Worm (Caenorhabditis elegans) whole organism, L2 larva: Measurements from ENCODE around the gene idpc-5.
A peak's percentile ranks its signal among the peaks of the same experiment; 100 is the strongest.

Source experiments
- F13H6.1 ChIP-seq: sonication (generic microtip); optimal IDR thresholded peaks from 2 replicates; lab custom pipeline; 2016; ENCODE audit warnings: missing genetic modification characterization, missing compliant biosample characterization
- R02D3.7 ChIP-seq: fragments of 150-350 bp; optimal IDR thresholded peaks from 2 replicates; lab custom pipeline; 2014; ENCODE audit warnings: missing biosample characterization, missing genetic modification characterization
- Y55F3AM.14 ChIP-seq: fragments of 200-800 bp; sonication (Bioruptor generic); optimal IDR thresholded peaks from 2 replicates; lab custom pipeline; 2018; ENCODE audit warnings: mild to moderate bottlenecking, missing genetic modification characterization, missing compliant biosample characterization
- ZK546.5 ChIP-seq: sonication (generic microtip); optimal IDR thresholded peaks from 2 replicates; lab custom pipeline; 2017; ENCODE audit warnings: missing biosample characterization, missing genetic modification characterization
- aly-2 ChIP-seq: fragments of 150-350 bp; optimal IDR thresholded peaks from 2 replicates; lab custom pipeline; 2014; ENCODE audit warnings: missing biosample characterization, missing genetic modification characterization
- ama-1 ChIP-seq: fragments of 150-350 bp; optimal IDR thresholded peaks from 2 replicates; lab custom pipeline; 2018; ENCODE audit warnings: inconsistent platforms
- blmp-1 ChIP-seq: sonication (generic microtip); optimal IDR thresholded peaks from 2 replicates; lab custom pipeline; 2017; ENCODE audit warnings: missing genetic modification characterization, mild to moderate bottlenecking, missing compliant biosample characterization, antibody characterized with exemption, moderate library complexity; ENCODE audit not compliant: insufficient read depth
- ceh-16 ChIP-seq: fragments of 150-350 bp; optimal IDR thresholded peaks from 2 replicates; lab custom pipeline; 2014; ENCODE audit warnings: missing biosample characterization, missing genetic modification characterization
- ceh-82 ChIP-seq: fragments of 150-350 bp; optimal IDR thresholded peaks from 2 replicates; lab custom pipeline; 2014; ENCODE audit warnings: missing biosample characterization, missing genetic modification characterization
- crh-2 ChIP-seq: sonication (generic microtip); optimal IDR thresholded peaks from 2 replicates; lab custom pipeline; 2017; ENCODE audit warnings: missing biosample characterization, missing genetic modification characterization
- dmd-4 ChIP-seq: sonication (generic microtip); optimal IDR thresholded peaks from 2 replicates; lab custom pipeline; 2017; ENCODE audit warnings: missing biosample characterization, missing genetic modification characterization
- egl-27 ChIP-seq: sonication (generic microtip); optimal IDR thresholded peaks from 3 replicates; lab custom pipeline; 2017; ENCODE audit warnings: missing biosample characterization, missing genetic modification reagents, missing genetic modification characterization
- elt-1 ChIP-seq: fragments of 150-350 bp; optimal IDR thresholded peaks from 2 replicates; lab custom pipeline; 2014; ENCODE audit warnings: missing biosample characterization, missing genetic modification characterization
- elt-3 ChIP-seq: sonication (generic microtip); optimal IDR thresholded peaks from 2 replicates; lab custom pipeline; 2017; ENCODE audit warnings: missing biosample characterization, missing genetic modification characterization
- fos-1 ChIP-seq: fragments of 150-350 bp; optimal IDR thresholded peaks from 2 replicates; lab custom pipeline; 2014; ENCODE audit warnings: missing biosample characterization, missing genetic modification characterization
- gmeb-1 ChIP-seq: fragments of 150-350 bp; optimal IDR thresholded peaks from 2 replicates; lab custom pipeline; 2014; ENCODE audit warnings: missing biosample characterization, missing genetic modification characterization
- lin-13 ChIP-seq: fragments of 150-350 bp; optimal IDR thresholded peaks from 2 replicates; lab custom pipeline; 2014; ENCODE audit warnings: missing biosample characterization, missing genetic modification reagents, missing genetic modification characterization
- lsy-2 ChIP-seq, 2 experiments: fragments of 150-350 bp in 1 of 2; sonication (generic microtip) in 1 of 2; optimal IDR thresholded peaks; 2 replicates each; lab custom pipeline; 2014 to 2017; ENCODE audit warnings: missing biosample characterization in 2 of 2, missing genetic modification characterization in 2 of 2
- mdl-1 ChIP-seq, 2 experiments: fragments of 150-350 bp in 1 of 2; sonication (generic microtip) in 1 of 2; optimal IDR thresholded peaks; 2 replicates each; lab custom pipeline; 2017; ENCODE audit warnings: missing biosample characterization in 2 of 2, missing genetic modification characterization in 2 of 2
- nhr-11 ChIP-seq: fragments of 150-350 bp; optimal IDR thresholded peaks from 2 replicates; lab custom pipeline; 2014; ENCODE audit warnings: missing biosample characterization, missing genetic modification characterization
- nhr-12 ChIP-seq: fragments of 150-350 bp; optimal IDR thresholded peaks from 2 replicates; lab custom pipeline; 2014; ENCODE audit warnings: missing biosample characterization, missing genetic modification characterization
- nhr-237 ChIP-seq: fragments of 150-350 bp; optimal IDR thresholded peaks from 2 replicates; lab custom pipeline; 2014; ENCODE audit warnings: missing biosample characterization, missing genetic modification characterization
- nhr-25 ChIP-seq: fragments of 150-350 bp; sonication (generic microtip); optimal IDR thresholded peaks from 3 replicates; lab custom pipeline; 2014; ENCODE audit warnings: missing biosample characterization, missing genetic modification characterization
- nhr-6 ChIP-seq: fragments of 150-350 bp; optimal IDR thresholded peaks from 2 replicates; lab custom pipeline; 2014; ENCODE audit warnings: missing biosample characterization, missing genetic modification characterization
- sem-4 ChIP-seq: fragments of 150-350 bp; optimal IDR thresholded peaks from 2 replicates; lab custom pipeline; 2014; ENCODE audit warnings: missing biosample characterization, missing genetic modification reagents, missing genetic modification characterization
- skn-1 ChIP-seq: sonication (generic microtip); optimal IDR thresholded peaks from 2 replicates; lab custom pipeline; 2017; ENCODE audit warnings: missing biosample characterization, missing genetic modification characterization
- sma-3 ChIP-seq: sonication (generic microtip); optimal IDR thresholded peaks from 2 replicates; lab custom pipeline; 2016; ENCODE audit warnings: missing genetic modification reagents, missing genetic modification characterization, missing compliant biosample characterization
- sma-9 ChIP-seq, 2 experiments: fragments of 150-350 bp in 1 of 2; sonication (generic microtip) in 1 of 2; optimal IDR thresholded peaks; 2 replicates each; lab custom pipeline; 2014 to 2016; ENCODE audit warnings: missing genetic modification characterization in 2 of 2, mild to moderate bottlenecking in 1 of 2, missing biosample characterization in 1 of 2, missing compliant biosample characterization in 1 of 2, missing genetic modification reagents in 1 of 2, moderate library complexity in 1 of 2
- snpc-4 ChIP-seq: fragments of 150-350 bp; optimal IDR thresholded peaks from 2 replicates; lab custom pipeline; 2014; ENCODE audit warnings: missing biosample characterization, missing genetic modification characterization
- unc-55 ChIP-seq: fragments of 150-350 bp; sonication (generic microtip); optimal IDR thresholded peaks from 3 replicates; lab custom pipeline; 2014; ENCODE audit warnings: missing biosample characterization, missing genetic modification reagents, missing genetic modification characterization
- zag-1 ChIP-seq: fragments of 150-350 bp; optimal IDR thresholded peaks from 2 replicates; lab custom pipeline; 2014; ENCODE audit warnings: missing biosample characterization, missing genetic modification characterization

The idpc-5 gene

DNA sequence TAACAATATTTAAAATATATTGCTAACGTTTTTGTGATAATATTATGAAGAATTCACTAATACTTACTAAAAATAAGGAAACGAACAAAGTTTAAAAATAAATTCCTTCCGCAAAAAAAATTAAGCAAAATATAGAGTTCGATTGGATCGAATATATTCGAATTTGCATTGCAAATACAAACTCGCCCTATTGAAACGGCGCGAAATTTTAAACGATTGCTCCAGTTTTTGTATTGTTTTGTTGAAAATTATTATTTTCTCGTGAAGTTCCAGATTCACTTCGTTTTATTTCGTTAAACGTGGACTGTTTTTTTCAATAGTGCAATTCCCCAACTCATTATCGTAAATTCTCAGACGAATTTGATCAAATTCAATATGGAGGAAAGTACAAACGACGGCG lies 22.8 kb upstream of the idpc-5 start, which contains the start of the genes atl-1 and hcp-2:
Gene atl-1, minus strand, starts transcription at position 89 of the 400 bp plus-strand sequence.
Gene hcp-2, plus strand, starts transcription at position 353 of the 400 bp plus-strand sequence.
- peak; percentile 45 for TF ChIP-seq gmeb-1
- TF ChIP-seq sma-9 (GFP tag; optimal IDR thresholded peaks at IDR 0.05; lab: Kevin White, UChicago): no peak
- TF ChIP-seq sma-9 (tag; optimal IDR thresholded peaks at IDR 0.05; lab: Kevin White, UChicago): no peak
- no peak for TF ChIP-seq aly-2 (tag; lab: Kevin White, UChicago)
- TF ChIP-seq ceh-16 (tag; lab: Kevin White, UChicago): no peak
- TF ChIP-seq nhr-25: no peak
- no peak for TF ChIP-seq nhr-237

DNA sequence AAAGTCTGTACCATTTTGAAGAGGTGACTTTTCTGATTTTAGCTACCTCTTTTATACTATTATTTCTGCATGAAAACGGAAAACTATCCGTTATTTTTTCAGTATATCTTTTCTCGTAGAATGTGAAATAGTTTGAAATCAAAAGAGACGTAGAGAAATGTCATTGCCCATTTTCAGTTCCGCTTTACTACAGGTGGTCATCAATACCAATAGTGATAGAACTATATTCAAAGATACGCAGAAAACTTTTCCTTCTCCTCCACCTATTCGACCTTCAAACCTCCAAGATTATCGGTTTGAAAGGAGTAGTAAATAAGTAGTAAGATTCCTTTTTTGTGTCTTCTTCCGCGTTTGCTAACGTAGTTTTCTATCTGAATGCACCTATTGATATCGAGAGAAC lies 10.6 kb upstream of the idpc-5 start, which contains the start of gene col-147:
Gene col-147, minus strand, starts transcription at position 26 of the 400 bp plus-strand sequence.
- TF ChIP-seq crh-2: peak; percentile 34
- no peak for TF ChIP-seq F13H6.1 (tag; lab: Kevin White, UChicago)
- peak; percentile 22 for TF ChIP-seq sma-3 (GFP tag; lab: Kevin White, UChicago)
- no peak for TF ChIP-seq nhr-6 (tag; lab: Kevin White, UChicago)
- TF ChIP-seq sma-9 (GFP tag; optimal IDR thresholded peaks at IDR 0.05; lab: Kevin White, UChicago): peak; percentile 52
- no peak for TF ChIP-seq sma-9 (tag; optimal IDR thresholded peaks at IDR 0.05; lab: Kevin White, UChicago)
- TF ChIP-seq fos-1: peak; percentile 10
- TF ChIP-seq dmd-4 (tag; lab: Kevin White, UChicago): no peak
- peak; percentile 67 for TF ChIP-seq nhr-25
- TF ChIP-seq blmp-1: peak; percentile 73

DNA sequence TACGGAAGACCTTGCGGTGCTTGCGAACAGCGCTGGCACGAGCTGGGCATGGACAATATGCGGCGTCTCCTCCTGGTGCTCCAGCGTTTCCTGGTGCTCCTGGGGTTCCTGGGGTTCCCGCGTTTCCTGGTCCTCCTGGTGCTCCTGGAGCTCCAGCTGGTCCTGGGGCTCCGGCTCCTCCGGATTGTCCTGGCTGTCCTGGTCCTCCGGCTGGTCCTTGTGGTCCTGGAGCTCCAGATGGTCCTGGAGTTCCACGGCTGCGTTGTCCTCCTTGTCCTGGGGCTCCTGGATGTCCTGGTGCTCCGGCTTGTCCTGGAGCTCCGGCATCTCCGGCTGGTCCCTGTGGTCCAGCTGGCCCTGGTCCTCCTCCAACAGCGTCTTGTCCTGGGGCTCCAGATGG lies 9.6 kb upstream of the idpc-5 start:
- no peak for TF ChIP-seq fos-1
- no peak for TF ChIP-seq elt-3
- no peak for TF ChIP-seq ama-1 (lab: Kevin White, UChicago)
- TF ChIP-seq aly-2 (tag; lab: Kevin White, UChicago): no peak
- TF ChIP-seq sma-3 (GFP tag; lab: Kevin White, UChicago): no peak
- no peak for TF ChIP-seq ZK546.5
- TF ChIP-seq zag-1 (tag; lab: Kevin White, UChicago): no peak
- no peak for TF ChIP-seq Y55F3AM.14 (GFP tag; lab: Kevin White, UChicago)
- TF ChIP-seq nhr-12 (tag; lab: Kevin White, UChicago): no peak
- TF ChIP-seq elt-1 (tag; lab: Kevin White, UChicago): no peak
- TF ChIP-seq unc-55 (GFP tag; lab: Kevin White, UChicago): no peak
- TF ChIP-seq R02D3.7 (tag; lab: Kevin White, UChicago): no peak
- TF ChIP-seq mdl-1 (tag; optimal IDR thresholded peaks at IDR 0.05; lab: Kevin White, UChicago): no peak
- no peak for TF ChIP-seq snpc-4
- TF ChIP-seq ceh-82 (tag; lab: Kevin White, UChicago): no peak
- TF ChIP-seq nhr-6 (tag; lab: Kevin White, UChicago): no peak
- no peak for TF ChIP-seq lsy-2 (tag; optimal IDR thresholded peaks at IDR 0.05; lab: Kevin White, UChicago)
- TF ChIP-seq dmd-4 (tag; lab: Kevin White, UChicago): no peak
- no peak for TF ChIP-seq F13H6.1 (tag; lab: Kevin White, UChicago)

DNA sequence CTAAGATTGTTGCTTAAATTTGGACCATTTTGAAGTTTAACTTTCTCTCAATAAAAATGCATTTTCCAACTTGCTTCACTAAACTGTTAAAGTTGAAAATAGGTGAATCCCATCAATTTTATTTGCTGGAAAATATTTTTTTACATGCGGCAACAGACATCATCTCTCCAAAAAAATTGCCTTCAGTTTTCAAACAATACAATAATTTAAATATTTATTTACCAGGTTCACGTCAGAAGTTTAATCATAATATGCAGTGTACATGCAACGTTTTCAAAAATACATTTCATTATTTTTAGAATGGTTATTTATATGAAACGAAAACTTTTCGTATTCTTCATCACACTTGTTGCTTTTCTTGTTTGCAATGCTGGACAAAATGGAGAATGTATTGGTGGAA lies 8.2 kb upstream of the idpc-5 start, which contains the start of gene T06E4.5:
Gene T06E4.5, plus strand, starts transcription at position 301 of the 400 bp plus-strand sequence.
- no peak for TF ChIP-seq blmp-1
- no peak for TF ChIP-seq lin-13 (GFP tag; lab: Kevin White, UChicago)

DNA sequence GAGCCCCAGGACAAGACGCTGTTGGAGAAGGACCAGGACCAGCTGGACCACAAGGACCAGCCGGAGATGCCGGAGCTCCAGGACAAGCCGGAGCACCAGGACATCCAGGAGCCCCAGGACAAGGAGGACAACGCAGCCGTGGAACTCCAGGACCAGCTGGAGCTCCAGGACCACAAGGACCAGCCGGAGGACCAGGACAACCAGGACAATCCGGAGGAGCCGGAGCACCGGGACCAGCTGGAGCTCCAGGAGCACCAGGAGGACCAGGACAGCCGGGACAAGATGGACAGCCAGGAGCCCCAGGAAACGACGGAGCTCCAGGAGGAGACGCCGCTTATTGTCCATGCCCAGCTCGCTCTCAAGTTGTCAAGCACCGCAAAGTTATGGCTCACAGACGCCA lies 7.8 kb upstream of the idpc-5 start:
- TF ChIP-seq ZK546.5 (no peak), nhr-11 (tag; lab: Kevin White, UChicago) (no peak), mdl-1 (tag; optimal IDR thresholded peaks at IDR 0.05; lab: Kevin White, UChicago) (no peak), nhr-25 (no peak), sem-4 (tag; lab: Kevin White, UChicago) (no peak), skn-1 (tag; lab: Kevin White, UChicago) (no peak)

DNA sequence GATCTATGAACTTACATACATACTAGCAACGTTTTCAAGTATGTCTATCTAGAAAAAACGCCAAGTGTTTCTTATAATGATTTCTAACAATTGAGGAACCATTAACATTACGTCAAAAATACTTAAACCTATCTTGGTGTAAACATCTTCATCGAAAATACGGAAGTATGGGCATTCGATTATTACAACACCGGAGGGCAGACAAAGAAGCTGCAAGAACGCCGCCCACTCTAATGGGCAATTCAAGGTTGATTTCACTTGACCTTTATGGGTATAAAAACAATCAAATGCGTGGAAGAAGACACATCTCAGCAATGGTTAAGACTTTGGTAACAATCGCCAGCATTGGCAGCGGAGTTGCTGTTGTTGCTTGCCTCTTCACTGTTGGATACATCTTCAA lies 6.9 kb upstream of the idpc-5 start, which contains the start of gene col-146:
Gene col-146, plus strand, starts transcription at position 301 of the 400 bp plus-strand sequence.
- TF ChIP-seq elt-1 (tag; lab: Kevin White, UChicago): no peak
- TF ChIP-seq lsy-2 (tag; optimal IDR thresholded peaks at IDR 0.05; lab: Kevin White, UChicago): no peak
- no peak for TF ChIP-seq crh-2
- no peak for TF ChIP-seq egl-27 (tag; lab: Kevin White, UChicago)
